Fruit fly (Drosophila melanogaster) whole organism, embryonic: ENCODE measurements around the gene CG34041.

Experiments used
- ATbp ChIP-seq: fragments of 200-800 bp; sonication (Bioruptor generic); optimal IDR thresholded peaks from 2 replicates; lab custom pipeline; 2017; ENCODE audit warnings: missing biosample characterization, mild to moderate bottlenecking, missing genetic modification characterization, missing genetic modification reagents
- Adf1 ChIP-seq: fragments of 200-800 bp; sonication (Bioruptor generic); IDR thresholded peaks from 2 replicates; pipeline ENCODE4 v1.3.6; 2022; ENCODE audit warnings: missing biosample characterization, missing genetic modification characterization
- Antp ChIP-seq: fragments of 200-800 bp; sonication (Bioruptor generic); optimal IDR thresholded peaks from 3 replicates; lab custom pipeline; 2016; ENCODE audit warnings: missing biosample characterization, missing genetic modification characterization
- CG10209 ChIP-seq: fragments of 200-800 bp; sonication (Bioruptor generic); optimal IDR thresholded peaks from 3 replicates; lab custom pipeline; 2017; ENCODE audit warnings: missing biosample characterization, mild to moderate bottlenecking, missing genetic modification characterization, missing genetic modification reagents
- CG10654 ChIP-seq: fragments of 200-800 bp; sonication (Bioruptor generic); optimal IDR thresholded peaks from 2 replicates; lab custom pipeline; 2016; ENCODE audit warnings: missing biosample characterization, missing genetic modification characterization
- CG11093 ChIP-seq: fragments of 200-800 bp; sonication (Bioruptor generic); IDR thresholded peaks from 3 replicates; pipeline ENCODE4 v1.3.6; 2022; ENCODE audit warnings: missing biosample characterization, missing genetic modification characterization
- CG11398 ChIP-seq: fragments of 200-800 bp; sonication (Bioruptor generic); optimal IDR thresholded peaks from 2 replicates; lab custom pipeline; 2016; ENCODE audit warnings: missing biosample characterization, missing genetic modification characterization
- CG14667 ChIP-seq: fragments of 200-800 bp; sonication (Bioruptor generic); IDR thresholded peaks from 2 replicates; pipeline ENCODE4 v1.3.6; 2022; ENCODE audit warnings: missing biosample characterization, missing genetic modification characterization
- CG17612 ChIP-seq: fragments of 200-800 bp; sonication (Bioruptor generic); IDR thresholded peaks from 2 replicates; pipeline ENCODE4 v1.3.6; 2022; ENCODE audit warnings: missing biosample characterization, missing genetic modification characterization
- CG17802 ChIP-seq: fragments of 200-800 bp; sonication (Bioruptor generic); optimal IDR thresholded peaks from 2 replicates; lab custom pipeline; 2018; ENCODE audit warnings: missing biosample characterization, mild to moderate bottlenecking, missing genetic modification characterization, moderate library complexity
- CG34422 ChIP-seq: fragments of 200-800 bp; sonication (Bioruptor generic); IDR thresholded peaks from 3 replicates; pipeline ENCODE4 v1.3.6; 2022; ENCODE audit warnings: missing biosample characterization, missing genetic modification characterization
- CG3995 ChIP-seq: fragments of 200-800 bp; sonication (Bioruptor generic); optimal IDR thresholded peaks from 3 replicates; lab custom pipeline; 2016; ENCODE audit warnings: missing biosample characterization, missing genetic modification characterization
- CG4360 ChIP-seq: fragments of 200-800 bp; sonication (Bioruptor generic); IDR thresholded peaks from 2 replicates; pipeline ENCODE4 v1.3.6; 2022; ENCODE audit warnings: missing biosample characterization, missing genetic modification characterization
- CG43689 ChIP-seq: fragments of 200-800 bp; sonication (Bioruptor generic); IDR thresholded peaks from 2 replicates; pipeline ENCODE4 v1.3.6; 2022; ENCODE audit warnings: missing biosample characterization, missing genetic modification characterization
- CG4730 ChIP-seq: fragments of 200-800 bp; sonication (Bioruptor generic); IDR thresholded peaks from 2 replicates; pipeline ENCODE4 v1.3.6; 2022; ENCODE audit warnings: missing biosample characterization, missing genetic modification characterization
- CG4820 ChIP-seq: fragments of 200-800 bp; sonication (Bioruptor generic); optimal IDR thresholded peaks from 3 replicates; lab custom pipeline; 2016; ENCODE audit warnings: missing biosample characterization, missing genetic modification characterization
- CG6765 ChIP-seq: fragments of 200-800 bp; sonication (Bioruptor generic); optimal IDR thresholded peaks from 3 replicates; lab custom pipeline; 2017; ENCODE audit warnings: missing biosample characterization, mild to moderate bottlenecking, missing genetic modification characterization
- CG7963 ChIP-seq: fragments of 200-800 bp; sonication (Bioruptor generic); IDR thresholded peaks from 3 replicates; pipeline ENCODE4 v1.3.6; 2022; ENCODE audit warnings: missing biosample characterization, missing genetic modification characterization; ENCODE audit not compliant: partially characterized antibody
- CG7987 ChIP-seq: fragments of 200-800 bp; sonication (Bioruptor generic); optimal IDR thresholded peaks from 2 replicates; lab custom pipeline; 2018; ENCODE audit warnings: missing biosample characterization, mild to moderate bottlenecking, missing genetic modification characterization, moderate library complexity
- CG8089 ChIP-seq: fragments of 200-800 bp; sonication (Bioruptor generic); optimal IDR thresholded peaks from 3 replicates; lab custom pipeline; 2016; ENCODE audit warnings: missing biosample characterization, missing genetic modification characterization
- CG8944 ChIP-seq: fragments of 200-800 bp; sonication (Bioruptor generic); optimal IDR thresholded peaks from 3 replicates; lab custom pipeline; 2016; ENCODE audit warnings: missing biosample characterization, missing genetic modification characterization
- CG9609 ChIP-seq: fragments of 200-800 bp; sonication (Bioruptor generic); optimal IDR thresholded peaks from 3 replicates; lab custom pipeline; 2016; ENCODE audit warnings: missing biosample characterization, missing genetic modification characterization
- Camta ChIP-seq: fragments of 200-800 bp; sonication (Bioruptor generic); optimal IDR thresholded peaks from 2 replicates; lab custom pipeline; 2016; ENCODE audit warnings: missing biosample characterization, missing genetic modification characterization
- CoRest ChIP-seq: fragments of 200-800 bp; sonication (Bioruptor generic); optimal IDR thresholded peaks from 3 replicates; lab custom pipeline; 2018; ENCODE audit warnings: missing biosample characterization, mild to moderate bottlenecking, missing genetic modification characterization, moderate library complexity
- D ChIP-seq, 2 experiments: fragments of 200-800 bp in 1 of 2; fragments of >200 bp in 1 of 2; sonication (Bioruptor generic) in 1 of 2; optimal IDR thresholded peaks; 2 replicates in 1 of 2; 3 replicates in 1 of 2; lab custom pipeline; 2017; ENCODE audit warnings: mild to moderate bottlenecking in 1 of 2, missing biosample characterization in 1 of 2, missing genetic modification characterization in 1 of 2, missing genetic modification reagents in 1 of 2
- Doc3 ChIP-seq: fragments of 200-800 bp; sonication (Bioruptor generic); IDR thresholded peaks from 3 replicates; pipeline ENCODE4 v1.3.6; 2022; ENCODE audit warnings: missing biosample characterization, missing genetic modification characterization; ENCODE audit not compliant: partially characterized antibody
- Dref ChIP-seq: fragments of 200-800 bp; sonication (Bioruptor generic); IDR thresholded peaks from 2 replicates; pipeline ENCODE4 v1.3.6; 2022; ENCODE audit warnings: missing biosample characterization, missing genetic modification characterization
- HLHmδ ChIP-seq: fragments of 200-800 bp; sonication (Bioruptor generic); optimal IDR thresholded peaks from 2 replicates; lab custom pipeline; 2018; ENCODE audit warnings: missing biosample characterization, mild to moderate bottlenecking, missing genetic modification characterization, moderate library complexity
- Hand ChIP-seq: fragments of 200-800 bp; sonication (Bioruptor generic); optimal IDR thresholded peaks from 2 replicates; lab custom pipeline; 2017; ENCODE audit warnings: mild to moderate bottlenecking, missing biosample characterization, missing genetic modification reagents, missing genetic modification characterization
- Lpt ChIP-seq: fragments of >200 bp; optimal IDR thresholded peaks from 2 replicates; lab custom pipeline; 2018; ENCODE audit warnings: missing biosample characterization, missing genetic modification characterization
- MBD-R2 ChIP-seq: fragments of 200-800 bp; sonication (Bioruptor generic); IDR thresholded peaks from 2 replicates; pipeline ENCODE4 v1.3.6; 2022; ENCODE audit warnings: missing biosample characterization, missing genetic modification characterization
- Spps ChIP-seq: fragments of 200-800 bp; sonication (Bioruptor generic); optimal IDR thresholded peaks from 2 replicates; lab custom pipeline; 2018; ENCODE audit warnings: missing biosample characterization, mild to moderate bottlenecking, missing genetic modification characterization
- al ChIP-seq: fragments of 200-800 bp; sonication (Bioruptor generic); IDR thresholded peaks from 2 replicates; pipeline ENCODE4 v1.3.6; 2022; ENCODE audit warnings: missing biosample characterization, missing genetic modification characterization
- ato ChIP-seq: fragments of 200-800 bp; sonication (Bioruptor generic); IDR thresholded peaks from 2 replicates; pipeline ENCODE4 v1.3.6; 2022; ENCODE audit warnings: missing biosample characterization, missing genetic modification characterization; ENCODE audit not compliant: partially characterized antibody
- da ChIP-seq: fragments of 200-800 bp; sonication (Bioruptor generic); optimal IDR thresholded peaks from 2 replicates; lab custom pipeline; 2016; ENCODE audit warnings: missing biosample characterization, missing genetic modification characterization
- danr ChIP-seq: fragments of 200-800 bp; sonication (Bioruptor generic); IDR thresholded peaks from 2 replicates; pipeline ENCODE4 v1.3.6; 2022; ENCODE audit warnings: missing biosample characterization, missing genetic modification characterization
- dysf ChIP-seq: fragments of 200-800 bp; sonication (Bioruptor generic); IDR thresholded peaks from 3 replicates; pipeline ENCODE4 v1.3.6; 2022; ENCODE audit warnings: missing biosample characterization, missing genetic modification characterization
- grn ChIP-seq: fragments of 200-800 bp; sonication (Bioruptor generic); optimal IDR thresholded peaks from 3 replicates; lab custom pipeline; 2017; ENCODE audit warnings: missing biosample characterization, missing genetic modification characterization
- gsb ChIP-seq: fragments of 200-800 bp; sonication (Bioruptor generic); IDR thresholded peaks from 2 replicates; pipeline ENCODE4 v1.3.6; 2022; ENCODE audit warnings: missing biosample characterization, missing genetic modification characterization
- gt ChIP-seq: fragments of 200-800 bp; sonication (Bioruptor generic); IDR thresholded peaks from 2 replicates; pipeline ENCODE4 v1.3.6; 2022; ENCODE audit warnings: missing biosample characterization, missing genetic modification characterization
- hkb ChIP-seq, 2 experiments: fragments of 200-800 bp in 1 of 2; fragments of >200 bp in 1 of 2; sonication (Bioruptor generic) in 1 of 2; IDR thresholded peaks in 1 of 2; optimal IDR thresholded peaks in 1 of 2; 2 replicates each; pipeline versions ENCODE4 v1.3.6 to Lab custom; 2017 to 2022; ENCODE audit warnings: missing biosample characterization in 1 of 2, missing genetic modification characterization in 1 of 2
- ken ChIP-seq: fragments of 200-800 bp; sonication (Bioruptor generic); IDR thresholded peaks from 3 replicates; pipeline ENCODE4 v1.3.6; 2022; ENCODE audit warnings: missing biosample characterization, missing genetic modification characterization
- lab ChIP-seq: fragments of 200-800 bp; sonication (Bioruptor generic); optimal IDR thresholded peaks from 3 replicates; lab custom pipeline; 2017; ENCODE audit warnings: missing biosample characterization, missing genetic modification characterization, mild to moderate bottlenecking, moderate library complexity, missing genetic modification reagents
- nerfin-1 ChIP-seq: fragments of 200-800 bp; sonication (Bioruptor generic); optimal IDR thresholded peaks from 3 replicates; lab custom pipeline; 2019; ENCODE audit warnings: missing biosample characterization, mild to moderate bottlenecking, missing genetic modification characterization, moderate library complexity
- ranshi ChIP-seq: fragments of 200-800 bp; sonication (Bioruptor generic); IDR thresholded peaks from 2 replicates; pipeline ENCODE4 v1.3.6; 2022; ENCODE audit warnings: missing biosample characterization, missing genetic modification characterization
- toy ChIP-seq: fragments of 200-800 bp; sonication (Bioruptor generic); IDR thresholded peaks from 2 replicates; pipeline ENCODE4 v1.3.6; 2022; ENCODE audit warnings: missing biosample characterization, missing genetic modification characterization
- ttk ChIP-seq: fragments of 200-800 bp; sonication (Bioruptor generic); IDR thresholded peaks from 2 replicates; pipeline ENCODE4 v2.1.2; 2022; ENCODE audit warnings: missing biosample characterization, missing genetic modification characterization
- wdn ChIP-seq: fragments of 200-800 bp; sonication (Bioruptor generic); IDR thresholded peaks from 2 replicates; pipeline ENCODE4 v1.3.6; 2022; ENCODE audit warnings: missing biosample characterization, missing genetic modification characterization
- yki ChIP-seq: fragments of >200 bp; optimal IDR thresholded peaks from 3 replicates; lab custom pipeline; 2018
- zen2 ChIP-seq: fragments of 200-800 bp; sonication (Bioruptor generic); IDR thresholded peaks from 3 replicates; pipeline ENCODE4 v1.3.6; 2022; ENCODE audit warnings: missing biosample characterization, missing genetic modification characterization; ENCODE audit not compliant: partially characterized antibody

The CG34041 gene

dm6 chr3R:30459066-30459935 is 48.5 kb upstream of the CG34041 start, which contains the start of the genes CG2224 and CDase (continued):
- TF ChIP-seq HLHmδ (GFP tag; lab: Kevin White, UChicago) (no peak), CG11398 (GFP tag; lab: Kevin White, UChicago) (no peak), CoRest (tag; lab: Kevin White, UChicago) (no peak), zen2 (GFP tag; lab: Robert Waterston, UW) (peak; percentile 97), Antp (GFP tag; lab: Kevin White, UChicago) (no peak), Lpt (GFP tag; lab: Kevin White, UChicago) (no peak), yki (no peak), CG7987 (GFP tag; lab: Kevin White, UChicago) (no peak), Dref (peak; percentile 97), Doc3 (GFP tag; lab: Robert Waterston, UW) (peak; percentile 88), CG43689 (GFP tag; lab: Robert Waterston, UW) (no peak), ttk (GFP tag; lab: Robert Waterston, UW) (no peak), ken (GFP tag; lab: Robert Waterston, UW) (no peak), ATbp (GFP tag; lab: Kevin White, UChicago) (no peak), CG4360 (GFP tag; lab: Robert Waterston, UW) (no peak), grn (GFP tag; lab: Kevin White, UChicago) (no peak), MBD-R2 (GFP tag; lab: Robert Waterston, UW) (peak; percentile 89), toy (GFP tag; lab: Robert Waterston, UW) (no peak), D (optimal IDR thresholded peaks at IDR 0.05; lab: Kevin White, UChicago) (peak; percentile 48), D (GFP tag; optimal IDR thresholded peaks at IDR 0.05; lab: Kevin White, UChicago) (no peak), Spps (no peak), CG11093 (GFP tag; lab: Robert Waterston, UW) (no peak), wdn (GFP tag; lab: Robert Waterston, UW) (no peak), da (GFP tag; lab: Kevin White, UChicago) (no peak), CG7963 (GFP tag; lab: Robert Waterston, UW) (peak; percentile 87), gsb (GFP tag; lab: Robert Waterston, UW) (no peak), danr (GFP tag; lab: Robert Waterston, UW) (no peak), ato (GFP tag; lab: Robert Waterston, UW) (peak; percentile 95), CG3995 (GFP tag; lab: Kevin White, UChicago) (no peak), Adf1 (GFP tag; lab: Robert Waterston, UW) (no peak), al (GFP tag; lab: Robert Waterston, UW) (no peak), nerfin-1 (tag; lab: Kevin White, UChicago) (no peak), dysf (no peak), CG9609 (GFP tag; lab: Kevin White, UChicago) (no peak), gt (GFP tag; lab: Robert Waterston, UW) (no peak), CG8089 (GFP tag; lab: Kevin White, UChicago) (no peak), lab (no peak), CG34422 (GFP tag; lab: Robert Waterston, UW) (no peak; the same call in 2 of the 3 replicates), CG14667 (no peak), CG4820 (no peak), CG10209 (GFP tag; lab: Kevin White, UChicago) (no peak), Hand (no peak), hkb (optimal IDR thresholded peaks at IDR 0.05; lab: Kevin White, UChicago) (no peak), hkb (GFP tag; IDR thresholded peaks at IDR 0.05; lab: Robert Waterston, UW) (no peak), CG10654 (no peak), CG8944 (GFP tag; lab: Kevin White, UChicago) (no peak), ranshi (GFP tag; lab: Robert Waterston, UW) (no peak), CG4730 (GFP tag; lab: Robert Waterston, UW) (no peak), CG17802 (tag; lab: Kevin White, UChicago) (no peak), CG17612 (GFP tag; lab: Robert Waterston, UW) (no peak), Camta (GFP tag; lab: Kevin White, UChicago) (no peak), CG6765 (no peak)
